Fruit fly (Drosophila melanogaster): Measurements from ENCODE around the gene Dad.

The Dad gene

DNA sequence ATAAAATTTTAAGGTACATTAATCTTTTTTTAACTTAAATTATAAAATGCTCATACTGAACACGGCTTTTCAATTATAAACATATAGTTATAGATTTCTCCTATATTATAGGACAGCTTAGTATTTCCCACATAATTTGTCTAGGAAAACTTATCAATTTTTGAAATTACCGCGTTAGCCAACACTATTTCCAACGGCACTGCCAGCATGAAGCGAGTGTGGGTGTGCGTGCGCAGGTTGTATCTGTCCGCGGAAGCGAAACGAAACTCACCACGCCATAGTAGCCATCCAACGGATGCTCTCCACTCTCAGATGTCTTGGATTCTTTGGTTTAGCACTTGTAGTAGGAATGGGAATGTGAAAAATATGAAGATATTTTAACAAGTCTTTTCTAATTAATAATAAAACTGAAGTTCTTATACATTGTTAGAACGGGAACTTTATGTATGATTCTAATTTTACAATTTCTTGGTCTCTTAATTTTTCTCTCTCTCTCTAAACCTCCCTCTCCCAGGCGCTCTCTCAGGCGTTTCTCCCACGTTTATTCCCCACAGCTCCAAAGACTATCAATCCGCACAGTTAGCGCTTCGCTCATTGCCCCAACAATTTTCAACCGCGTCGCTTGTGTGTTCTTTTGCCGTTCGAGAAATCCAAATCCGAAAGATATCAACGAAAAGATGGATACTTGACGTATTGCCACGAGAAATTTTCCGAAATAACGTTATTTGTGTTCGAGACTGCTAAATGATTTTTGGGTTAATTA is at the start of gene Dad (continued):
- peak; percentile 78 for TF ChIP-seq HLHmδ (GFP tag; optimal IDR thresholded peaks at IDR 0.05)
- TF ChIP-seq pnt (GFP tag; optimal IDR thresholded peaks at IDR 0.05) = no peak
- no peak for TF ChIP-seq bigmax (GFP tag; optimal IDR thresholded peaks at IDR 0.05)
- TF ChIP-seq CG15479 (GFP tag; optimal IDR thresholded peaks at IDR 0.05) = no peak
- TF ChIP-seq Dip3 (GFP tag; optimal IDR thresholded peaks at IDR 0.05) = no peak
- TF ChIP-seq CG17612 (GFP tag; IDR thresholded peaks at IDR 0.05) = no peak
- TF ChIP-seq pfk (GFP tag; optimal IDR thresholded peaks at IDR 0.05) = peak; percentile 43
- TF ChIP-seq CG31388 (GFP tag; optimal IDR thresholded peaks at IDR 0.05) = no peak
- TF ChIP-seq CG3281 (GFP tag; optimal IDR thresholded peaks at IDR 0.05) = no peak
- TF ChIP-seq Dfd (GFP tag; optimal IDR thresholded peaks at IDR 0.05) = no peak
- TF ChIP-seq tna (GFP tag; IDR thresholded peaks at IDR 0.05; ENCODE audit: partially characterized antibody) = no peak
- TF ChIP-seq CG7745 (tag; optimal IDR thresholded peaks at IDR 0.05) = no peak
- peak; percentile 74 for TF ChIP-seq CG10543 (GFP tag; optimal IDR thresholded peaks at IDR 0.05)
- no peak for TF ChIP-seq ken (GFP tag; IDR thresholded peaks at IDR 0.05)
- TF ChIP-seq odd (GFP tag; optimal IDR thresholded peaks at IDR 0.05) = peak; percentile 39
- TF ChIP-seq CG16813 (GFP tag; IDR thresholded peaks at IDR 0.05; ENCODE audit: partially characterized antibody) = no peak
- TF ChIP-seq CG12769 (tag; optimal IDR thresholded peaks at IDR 0.05) = peak; percentile 51
- no peak for TF ChIP-seq vfl (GFP tag; optimal IDR thresholded peaks at IDR 0.05)
- no peak for TF ChIP-seq CG30020 (tag; optimal IDR thresholded peaks at IDR 0.05)
- no peak for TF ChIP-seq CG1233 (GFP tag; optimal IDR thresholded peaks at IDR 0.05)
- TF ChIP-seq CG11695 (GFP tag; IDR thresholded peaks at IDR 0.05) = no peak
- no peak for TF ChIP-seq CG5245 (GFP tag; optimal IDR thresholded peaks at IDR 0.05)
- no peak for TF ChIP-seq gsb-n (tag; optimal IDR thresholded peaks at IDR 0.05)
- no peak for TF ChIP-seq fd96Cb (tag; optimal IDR thresholded peaks at IDR 0.05)
- TF ChIP-seq Doc3 (GFP tag; IDR thresholded peaks at IDR 0.05; ENCODE audit: partially characterized antibody) = peak; percentile 36; the same call in 1 of the 3 replicates
- peak; percentile 18 for TF ChIP-seq CG2120 (GFP tag; optimal IDR thresholded peaks at IDR 0.05)
- TF ChIP-seq Neu2 (GFP tag; optimal IDR thresholded peaks at IDR 0.05; ENCODE audit: borderline replicate concordance) = no peak
- peak; percentile 92 for TF ChIP-seq stwl (tag; optimal IDR thresholded peaks at IDR 0.05)
- peak; percentile 67 for TF ChIP-seq abd-A (tag; optimal IDR thresholded peaks at IDR 0.05)
- no peak for TF ChIP-seq Hr78 (GFP tag; optimal IDR thresholded peaks at IDR 0.05)
- TF ChIP-seq Sin3A (optimal IDR thresholded peaks at IDR 0.05) = no peak
- TF ChIP-seq fru (optimal IDR thresholded peaks at IDR 0.05) = no peak
- no peak for TF ChIP-seq CG15073 (GFP tag; optimal IDR thresholded peaks at IDR 0.05)
- no peak for TF ChIP-seq Elba2 (GFP tag; optimal IDR thresholded peaks at IDR 0.05)
- TF ChIP-seq CG3838 (GFP tag; optimal IDR thresholded peaks at IDR 0.05) = no peak
- TF ChIP-seq CG1602 (GFP tag; optimal IDR thresholded peaks at IDR 0.05) = no peak
- no peak for TF ChIP-seq CG1792 (GFP tag; optimal IDR thresholded peaks at IDR 0.05)
- TF ChIP-seq toy (GFP tag; IDR thresholded peaks at IDR 0.05) = no peak
- TF ChIP-seq sima (GFP tag; optimal IDR thresholded peaks at IDR 0.05) = no peak
- TF ChIP-seq CG11085 (GFP tag; IDR thresholded peaks at IDR 0.05) = no peak
- TF ChIP-seq Nf-YA (GFP tag; IDR thresholded peaks at IDR 0.05) = no peak
- TF ChIP-seq D (optimal IDR thresholded peaks at IDR 0.05) = no peak
- TF ChIP-seq D (GFP tag; optimal IDR thresholded peaks at IDR 0.05) = no peak
- no peak for TF ChIP-seq CG11560 (tag; IDR thresholded peaks at IDR 0.05)
- TF ChIP-seq gt (GFP tag; IDR thresholded peaks at IDR 0.05) = no peak
- TF ChIP-seq run (tag; optimal IDR thresholded peaks at IDR 0.05) = no peak
- no peak for TF ChIP-seq CG13624 (GFP tag; optimal IDR thresholded peaks at IDR 0.05)
- TF ChIP-seq CG18599 (GFP tag; optimal IDR thresholded peaks at IDR 0.05) = no peak
- TF ChIP-seq lilli (GFP tag; optimal IDR thresholded peaks at IDR 0.05) = peak; percentile 17
- TF ChIP-seq Ptx1 (GFP tag; IDR thresholded peaks at IDR 0.05) = no peak
- TF ChIP-seq BEAF-32 (GFP tag; optimal IDR thresholded peaks at IDR 0.05) = peak; percentile 1

Data from whole organism, embryonic.